Worm (Caenorhabditis elegans): ENCODE measurements around the gene Y73F8A.26.

Gene Y73F8A.26

DNA sequence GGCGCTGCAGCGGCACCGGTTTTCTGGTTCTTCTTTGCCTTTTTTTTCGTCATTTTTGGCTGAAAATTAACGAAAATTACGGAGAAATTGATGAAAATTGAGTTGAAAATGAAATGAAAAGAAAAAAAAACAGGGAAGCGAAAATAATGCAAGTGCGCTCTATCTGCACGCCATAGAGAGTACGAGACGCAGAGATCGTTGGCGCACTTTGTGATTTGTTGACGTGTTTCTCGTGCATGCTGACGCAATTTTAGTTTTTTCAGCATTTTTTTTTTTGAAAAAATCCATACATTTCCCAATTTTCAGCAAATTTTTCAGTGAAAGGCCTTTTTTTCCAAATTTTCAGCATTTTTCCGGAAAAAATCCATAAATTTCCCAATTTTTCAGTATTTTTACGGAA lies 2.0 kb upstream of the Y73F8A.26 start, which contains the start of gene ntl-11 (continued):
- peak; percentile 66 for TF ChIP-seq efl-3 (GFP tag; optimal IDR thresholded peaks at IDR 0.05)
- TF ChIP-seq hpl-2 (GFP tag; optimal IDR thresholded peaks at IDR 0.05): peak; percentile 96
- TF ChIP-seq C04F5.9 (tag; optimal IDR thresholded peaks at IDR 0.05): peak; percentile 88
- peak; percentile 91 for TF ChIP-seq snpc-4 (tag; optimal IDR thresholded peaks at IDR 0.05)
- peak; percentile 96 for TF ChIP-seq irx-1 (tag; optimal IDR thresholded peaks at IDR 0.05)
- TF ChIP-seq nhr-20 (tag; optimal IDR thresholded peaks at IDR 0.05): no peak
- peak; percentile 97 to 98 (median 98) for TF ChIP-seq ceh-82 (tag; optimal IDR thresholded peaks at IDR 0.05)
- TF ChIP-seq swsn-7 (tag; optimal IDR thresholded peaks at IDR 0.05): peak; percentile 98
- peak; percentile 63 for TF ChIP-seq fkh-4 (tag; optimal IDR thresholded peaks at IDR 0.05; ENCODE audit: borderline replicate concordance)
- peak; percentile 95 for TF ChIP-seq fos-1 (tag; optimal IDR thresholded peaks at IDR 0.05)
- peak; percentile 99 for TF ChIP-seq nhr-71 (tag; optimal IDR thresholded peaks at IDR 0.05)
- peak; percentile 97 for TF ChIP-seq lin-14 (GFP tag; optimal IDR thresholded peaks at IDR 0.05)
- no peak for TF ChIP-seq ces-1 (GFP tag; optimal IDR thresholded peaks at IDR 0.05)
- peak; percentile 90 for TF ChIP-seq sup-37 (GFP tag; optimal IDR thresholded peaks at IDR 0.05)
- peak; percentile 97 for TF ChIP-seq jun-1 (tag; optimal IDR thresholded peaks at IDR 0.05)
- peak; percentile 96 to 97 for TF ChIP-seq lsy-2 (tag; optimal IDR thresholded peaks at IDR 0.05)
- TF ChIP-seq hlh-4 (tag; optimal IDR thresholded peaks at IDR 0.05): no peak
- peak; percentile 99 for TF ChIP-seq lin-15B (tag; optimal IDR thresholded peaks at IDR 0.05)
- peak in 4 of 6 experiments; percentile 58 to 96 (median 88) for TF ChIP-seq elt-3 (tag; optimal IDR thresholded peaks at IDR 0.05)
- TF ChIP-seq fkh-8 (tag; optimal IDR thresholded peaks at IDR 0.05): peak; percentile 98
- TF ChIP-seq nhr-76 (tag; optimal IDR thresholded peaks at IDR 0.05): peak; percentile 3
- peak; percentile 79 for TF ChIP-seq sox-4 (tag; optimal IDR thresholded peaks at IDR 0.05)
- TF ChIP-seq ama-1 (optimal IDR thresholded peaks at IDR 0.05): peak; percentile 5
- no peak for TF ChIP-seq sptf-1 (tag; optimal IDR thresholded peaks at IDR 0.05)
- TF ChIP-seq unc-130 (tag; optimal IDR thresholded peaks at IDR 0.05): peak; percentile 95
- TF ChIP-seq lin-35 (GFP tag; optimal IDR thresholded peaks at IDR 0.05): peak; percentile 89 to 94
- TF ChIP-seq dpl-1 (GFP tag; optimal IDR thresholded peaks at IDR 0.05): peak; percentile 86 to 91 (median 88)
- TF ChIP-seq egl-13 (tag; optimal IDR thresholded peaks at IDR 0.05): peak; percentile 95
- TF ChIP-seq snu-23 (GFP tag; optimal IDR thresholded peaks at IDR 0.05): peak; percentile 99
- no peak for TF ChIP-seq ceh-63 (GFP tag; optimal IDR thresholded peaks at IDR 0.05)
- peak; percentile 65 for TF ChIP-seq pag-3 (tag; optimal IDR thresholded peaks at IDR 0.05; ENCODE audit: borderline replicate concordance, insufficient read depth)
- TF ChIP-seq lir-3 (tag; optimal IDR thresholded peaks at IDR 0.05; ENCODE audit: poor library complexity): no peak
- peak; percentile 91 for TF ChIP-seq zip-4 (GFP tag; optimal IDR thresholded peaks at IDR 0.05)
- TF ChIP-seq elt-2 (tag; optimal IDR thresholded peaks at IDR 0.05): peak; percentile 85
- peak; percentile 96 for TF ChIP-seq aly-2 (tag; optimal IDR thresholded peaks at IDR 0.05)
- no peak for TF ChIP-seq nhr-12 (tag; optimal IDR thresholded peaks at IDR 0.05)
- peak; percentile 89 for TF ChIP-seq aha-1 (tag; optimal IDR thresholded peaks at IDR 0.05)
- TF ChIP-seq xbp-1 (tag; optimal IDR thresholded peaks at IDR 0.05): peak; percentile 98
- peak; percentile 64 for TF ChIP-seq ceh-90 (tag; optimal IDR thresholded peaks at IDR 0.05)
- TF ChIP-seq zag-1 (tag; optimal IDR thresholded peaks at IDR 0.05): peak; percentile 89
- no peak for TF ChIP-seq vab-15 (tag; optimal IDR thresholded peaks at IDR 0.05)
- no peak for TF ChIP-seq rnt-1 (tag; optimal IDR thresholded peaks at IDR 0.05)

DNA sequence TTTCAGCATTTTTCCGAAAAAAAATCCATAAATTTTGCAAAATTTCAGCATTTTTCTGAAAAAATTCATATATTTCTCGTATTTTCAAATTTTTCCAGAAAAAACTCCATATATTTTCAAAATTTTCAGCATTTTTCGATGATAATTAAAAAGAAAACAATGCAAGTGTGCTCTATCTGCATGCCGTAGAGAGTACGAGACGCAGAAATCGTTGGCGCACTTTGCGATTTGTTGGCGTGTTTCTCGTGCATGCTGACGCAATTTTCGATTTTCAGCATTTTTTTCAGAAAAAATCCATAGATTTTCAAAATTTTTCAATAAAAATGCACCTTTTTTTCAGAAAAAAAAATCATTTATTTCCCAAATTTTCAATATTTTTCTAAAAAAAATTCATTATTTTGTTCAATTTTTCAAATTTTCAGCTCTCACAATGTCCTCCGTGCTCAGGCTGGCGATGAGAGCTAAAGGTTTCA lies 1.0 kb upstream of the Y73F8A.26 start, which contains the start of gene Y73F8A.27:
Gene Y73F8A.27 (plus strand): TSS at position 423 of the 473 bp plus-strand sequence.
- TF ChIP-seq nhr-84 (tag; optimal IDR thresholded peaks at IDR 0.05) (no peak), alr-1 (tag; optimal IDR thresholded peaks at IDR 0.05; ENCODE audit: borderline replicate concordance) (no peak), snu-23 (GFP tag; optimal IDR thresholded peaks at IDR 0.05) (peak; percentile 97), jun-1 (tag; optimal IDR thresholded peaks at IDR 0.05) (peak; percentile 84), unc-62 (GFP tag; optimal IDR thresholded peaks at IDR 0.05) (no peak), efl-3 (GFP tag; optimal IDR thresholded peaks at IDR 0.05) (peak; percentile 7), hlh-4 (tag; optimal IDR thresholded peaks at IDR 0.05) (no peak), elt-3 (tag; optimal IDR thresholded peaks at IDR 0.05) (peak in 4 of 6 experiments; percentile 40 to 75 (median 66)), aly-2 (tag; optimal IDR thresholded peaks at IDR 0.05) (peak; percentile 61), unc-98 (GFP tag; IDR thresholded peaks at IDR 0.05) (no peak; the same call in 1 of the 2 replicates), C04F5.9 (tag; optimal IDR thresholded peaks at IDR 0.05) (peak; percentile 72), mab-9 (GFP tag; IDR thresholded peaks at IDR 0.05) (peak; percentile 83), pag-3 (tag; optimal IDR thresholded peaks at IDR 0.05; ENCODE audit: borderline replicate concordance, insufficient read depth) (no peak), nhr-19 (GFP tag; conservative IDR thresholded peaks at IDR 0.05) (peak; percentile 95), F16B12.6 (tag; optimal IDR thresholded peaks at IDR 0.05) (peak; percentile 61), pqm-1 (tag; optimal IDR thresholded peaks at IDR 0.05) (no peak), unc-86 (tag; optimal IDR thresholded peaks at IDR 0.05) (peak; percentile 96), pax-3 (tag; optimal IDR thresholded peaks at IDR 0.05) (peak; percentile 83)
